Fruit fly (Drosophila melanogaster): ENCODE data around the gene Ssadh.

- TF ChIP-seq EcR (GFP tag; optimal IDR thresholded peaks at IDR 0.05) (no peak), CG12605 (GFP tag; IDR thresholded peaks at IDR 0.05) (no peak), Ets98B (GFP tag; IDR thresholded peaks at IDR 0.05) (no peak), CG17806 (tag; optimal IDR thresholded peaks at IDR 0.05) (no peak), Snoo (tag; optimal IDR thresholded peaks at IDR 0.05) (no peak), CG34367 (tag; optimal IDR thresholded peaks at IDR 0.05) (no peak), CG9948 (tag; optimal IDR thresholded peaks at IDR 0.05) (no peak), CG4496 (GFP tag; IDR thresholded peaks at IDR 0.05) (no peak), rn (GFP tag; IDR thresholded peaks at IDR 0.05) (no peak)
These were observed 34.3 kb upstream of the Ssadh start, which contains the start of gene Tnks for dm6 chr3R:25660985-25661530.

All from whole organism, pupa.